Worm (Caenorhabditis elegans) whole organism, L2 larva: ENCODE data around the gene chil-14.

ENCODE experiments used
- ZK546.5 ChIP-seq: sonication (generic microtip); optimal IDR thresholded peaks from 2 replicates; lab custom pipeline; 2017; ENCODE audit warnings: missing biosample characterization, missing genetic modification characterization
- ama-1 ChIP-seq: fragments of 150-350 bp; optimal IDR thresholded peaks from 2 replicates; lab custom pipeline; 2018; ENCODE audit warnings: inconsistent platforms
- egl-27 ChIP-seq: sonication (generic microtip); optimal IDR thresholded peaks from 3 replicates; lab custom pipeline; 2017; ENCODE audit warnings: missing biosample characterization, missing genetic modification reagents, missing genetic modification characterization
- lin-11 ChIP-seq: fragments of 150-350 bp; sonication (generic microtip); optimal IDR thresholded peaks from 2 replicates; lab custom pipeline; 2014; ENCODE audit warnings: missing biosample characterization, missing genetic modification characterization, inconsistent platforms, mixed read lengths
- nhr-11 ChIP-seq: fragments of 150-350 bp; optimal IDR thresholded peaks from 2 replicates; lab custom pipeline; 2014; ENCODE audit warnings: missing biosample characterization, missing genetic modification characterization
- sem-4 ChIP-seq: fragments of 150-350 bp; optimal IDR thresholded peaks from 2 replicates; lab custom pipeline; 2014; ENCODE audit warnings: missing biosample characterization, missing genetic modification reagents, missing genetic modification characterization
- skn-1 ChIP-seq: sonication (generic microtip); optimal IDR thresholded peaks from 2 replicates; lab custom pipeline; 2017; ENCODE audit warnings: missing biosample characterization, missing genetic modification characterization
- snpc-4 ChIP-seq: fragments of 150-350 bp; optimal IDR thresholded peaks from 2 replicates; lab custom pipeline; 2014; ENCODE audit warnings: missing biosample characterization, missing genetic modification characterization
- unc-62 ChIP-seq: fragments of 150-350 bp; optimal IDR thresholded peaks from 2 replicates; lab custom pipeline; 2014; ENCODE audit warnings: missing biosample characterization, missing genetic modification reagents, missing genetic modification characterization
- ztf-11 ChIP-seq: sonication (generic microtip); optimal IDR thresholded peaks from 2 replicates; lab custom pipeline; 2017; ENCODE audit warnings: missing biosample characterization, missing genetic modification characterization

- TF ChIP-seq skn-1 (no peak), unc-62 (no peak), ztf-11 (no peak), ama-1 (lab: Kevin White, UChicago) (no peak), nhr-11 (tag; lab: Kevin White, UChicago) (no peak), ZK546.5 (tag; lab: Kevin White, UChicago) (no peak), lin-11 (tag; lab: Kevin White, UChicago) (no peak), egl-27 (no peak), sem-4 (no peak), snpc-4 (no peak)
Observed at ce11 chrV:1435106-1435505, 19.8 kb upstream of the chil-14 start.
